Worm (Caenorhabditis elegans) whole organism, L4 larva: Measurements from ENCODE around the gene clc-25.

Experiments used
- D1046.2 ChIP-seq: fragments of 200-800 bp; sonication (Bioruptor generic); IDR thresholded peaks from 2 replicates; pipeline ENCODE4 v1.3.6; 2022; ENCODE audit warnings: missing genetic modification characterization, missing compliant biosample characterization
- F10B5.3 ChIP-seq: sonication (generic microtip); optimal IDR thresholded peaks from 2 replicates; lab custom pipeline; 2016; ENCODE audit warnings: mild to moderate bottlenecking, missing genetic modification characterization, missing compliant biosample characterization
- F49E8.2 ChIP-seq: sonication (generic microtip); optimal IDR thresholded peaks from 2 replicates; lab custom pipeline; 2016; ENCODE audit warnings: missing compliant biosample characterization, mild to moderate bottlenecking, missing genetic modification characterization, borderline replicate concordance
- Y75B8A.6 ChIP-seq: fragments of 200-800 bp; sonication (Bioruptor generic); IDR thresholded peaks from 2 replicates; pipeline ENCODE4 v1.3.6; 2022; ENCODE audit warnings: missing genetic modification reagents, missing genetic modification characterization, missing compliant biosample characterization
- ama-1 ChIP-seq: fragments of 150-350 bp; optimal IDR thresholded peaks from 2 replicates; lab custom pipeline; 2014; ENCODE audit warnings: inconsistent platforms, mixed read lengths
- arid-1 ChIP-seq: fragments of 200-800 bp; sonication (Bioruptor generic); conservative IDR thresholded peaks from 2 replicates; pipeline ENCODE4 v1.3.6; 2022; ENCODE audit warnings: missing genetic modification reagents, missing genetic modification characterization, missing compliant biosample characterization
- ceh-62 ChIP-seq: sonication (generic microtip); optimal IDR thresholded peaks from 2 replicates; lab custom pipeline; 2017; ENCODE audit warnings: missing biosample characterization, missing genetic modification characterization
- ctbp-1 ChIP-seq: fragments of 200-800 bp; sonication (Bioruptor generic); IDR thresholded peaks from 2 replicates; pipeline ENCODE4 v1.3.6; 2022; ENCODE audit warnings: missing genetic modification reagents, missing genetic modification characterization, missing compliant biosample characterization
- daf-16 ChIP-seq, 3 experiments: sonication (generic microtip); optimal IDR thresholded peaks; 2 replicates each; lab custom pipeline; 2016 to 2017; ENCODE audit warnings: missing genetic modification characterization in 3 of 3, missing genetic modification reagents in 3 of 3, mild to moderate bottlenecking in 2 of 3, missing compliant biosample characterization in 2 of 3, missing biosample characterization in 1 of 3, moderate library complexity in 1 of 3
- dpl-1 ChIP-seq: fragments of 150-350 bp; optimal IDR thresholded peaks from 2 replicates; lab custom pipeline; 2014; ENCODE audit warnings: missing biosample characterization, missing genetic modification reagents, missing genetic modification characterization
- dve-1 ChIP-seq: sonication (generic microtip); optimal IDR thresholded peaks from 2 replicates; lab custom pipeline; 2017; ENCODE audit warnings: antibody characterized with exemption, mild to moderate bottlenecking, missing genetic modification characterization, missing compliant biosample characterization; ENCODE audit not compliant: insufficient read depth
- egl-27 ChIP-seq: sonication (generic microtip); optimal IDR thresholded peaks from 3 replicates; lab custom pipeline; 2017; ENCODE audit warnings: missing biosample characterization, missing genetic modification reagents, missing genetic modification characterization
- egl-43 ChIP-seq: fragments of 200-800 bp; sonication (Bioruptor generic); IDR thresholded peaks from 2 replicates; pipeline ENCODE4 v1.3.6; 2022; ENCODE audit warnings: missing genetic modification reagents, missing genetic modification characterization, missing compliant biosample characterization
- fkh-10 ChIP-seq: fragments of 150-350 bp; optimal IDR thresholded peaks from 2 replicates; lab custom pipeline; 2014; ENCODE audit warnings: missing biosample characterization, missing genetic modification reagents, missing genetic modification characterization
- fos-1 ChIP-seq: fragments of 150-350 bp; optimal IDR thresholded peaks from 2 replicates; lab custom pipeline; 2014; ENCODE audit warnings: missing biosample characterization, missing genetic modification characterization
- gei-8 ChIP-seq: fragments of 200-800 bp; sonication (Bioruptor generic); optimal IDR thresholded peaks from 2 replicates; lab custom pipeline; 2018; ENCODE audit warnings: mild to moderate bottlenecking, missing genetic modification characterization, missing compliant biosample characterization
- hlh-11 ChIP-seq: fragments of 200-800 bp; sonication (Bioruptor generic); optimal IDR thresholded peaks from 2 replicates; lab custom pipeline; 2018; ENCODE audit warnings: mild to moderate bottlenecking, missing genetic modification characterization, missing compliant biosample characterization
- hlh-30 ChIP-seq: sonication (generic microtip); optimal IDR thresholded peaks from 2 replicates; lab custom pipeline; 2017; ENCODE audit warnings: antibody characterized with exemption, mild to moderate bottlenecking, missing genetic modification characterization, missing compliant biosample characterization; ENCODE audit not compliant: insufficient read depth
- lin-13 ChIP-seq: fragments of 150-350 bp; optimal IDR thresholded peaks from 2 replicates; lab custom pipeline; 2014; ENCODE audit warnings: missing biosample characterization, missing genetic modification reagents, missing genetic modification characterization
- lin-15B ChIP-seq: fragments of 150-350 bp; sonication (generic microtip); optimal IDR thresholded peaks from 3 replicates; lab custom pipeline; 2014; ENCODE audit warnings: missing biosample characterization, missing genetic modification characterization
- lin-38 ChIP-seq: fragments of 200-800 bp; sonication (Bioruptor generic); IDR thresholded peaks from 2 replicates; pipeline ENCODE4 v1.3.6; 2022; ENCODE audit warnings: missing genetic modification reagents, missing genetic modification characterization, missing compliant biosample characterization
- lsy-2 ChIP-seq, 2 experiments: fragments of 150-350 bp in 1 of 2; sonication (generic microtip) in 1 of 2; optimal IDR thresholded peaks; 2 replicates each; lab custom pipeline; 2014 to 2017; ENCODE audit warnings: missing biosample characterization in 2 of 2, missing genetic modification characterization in 2 of 2
- madf-5 ChIP-seq, 2 experiments: fragments of 200-800 bp; sonication (Bioruptor generic); IDR thresholded peaks; 2 replicates each; pipeline ENCODE4 v1.3.6; 2022; ENCODE audit warnings: missing compliant biosample characterization in 2 of 2, missing genetic modification characterization in 2 of 2
- mep-1 ChIP-seq: fragments of 150-350 bp; sonication (generic microtip); optimal IDR thresholded peaks from 3 replicates; lab custom pipeline; 2014; ENCODE audit warnings: missing biosample characterization, missing genetic modification characterization
- mxl-3 ChIP-seq: fragments of 200-800 bp; sonication (Bioruptor generic); optimal IDR thresholded peaks from 2 replicates; lab custom pipeline; 2018; ENCODE audit warnings: mild to moderate bottlenecking, missing genetic modification characterization, missing compliant biosample characterization
- nhr-102 ChIP-seq: sonication (generic microtip); optimal IDR thresholded peaks from 2 replicates; lab custom pipeline; 2016; ENCODE audit warnings: mild to moderate bottlenecking, missing genetic modification characterization, moderate library complexity, missing compliant biosample characterization
- nhr-11 ChIP-seq: fragments of 150-350 bp; optimal IDR thresholded peaks from 2 replicates; lab custom pipeline; 2014; ENCODE audit warnings: missing biosample characterization, missing genetic modification characterization
- nhr-25 ChIP-seq: sonication (generic microtip); optimal IDR thresholded peaks from 2 replicates; lab custom pipeline; 2017; ENCODE audit warnings: missing genetic modification characterization, mild to moderate bottlenecking, missing compliant biosample characterization, antibody characterized with exemption, moderate library complexity, borderline replicate concordance; ENCODE audit not compliant: insufficient read depth
- nhr-41 ChIP-seq: fragments of 200-800 bp; sonication (Bioruptor generic); IDR thresholded peaks from 2 replicates; pipeline ENCODE4 v1.3.6; 2022; ENCODE audit warnings: missing genetic modification reagents, missing genetic modification characterization, missing compliant biosample characterization
- nhr-6 ChIP-seq: fragments of 150-350 bp; optimal IDR thresholded peaks from 2 replicates; lab custom pipeline; 2014; ENCODE audit warnings: missing biosample characterization, missing genetic modification characterization
- php-3 ChIP-seq: fragments of 200-800 bp; sonication (Bioruptor generic); IDR thresholded peaks from 2 replicates; pipeline ENCODE4 v1.3.6; 2022; ENCODE audit warnings: missing genetic modification reagents, missing genetic modification characterization, missing compliant biosample characterization
- pqm-1 ChIP-seq: sonication (generic microtip); optimal IDR thresholded peaks from 2 replicates; lab custom pipeline; 2017; ENCODE audit warnings: missing biosample characterization, missing genetic modification characterization
- rbr-2 ChIP-seq: sonication (generic microtip); optimal IDR thresholded peaks from 2 replicates; lab custom pipeline; 2016; ENCODE audit warnings: missing genotype, missing genetic modification characterization, missing compliant biosample characterization
- set-16 ChIP-seq: fragments of 200-800 bp; sonication (Bioruptor generic); IDR thresholded peaks from 2 replicates; pipeline ENCODE4 v1.3.6; 2022; ENCODE audit warnings: missing genetic modification reagents, missing genetic modification characterization, missing compliant biosample characterization
- skn-1 ChIP-seq: fragments of 150-350 bp; optimal IDR thresholded peaks from 2 replicates; lab custom pipeline; 2014; ENCODE audit warnings: missing biosample characterization, missing genetic modification characterization
- spr-3 ChIP-seq: fragments of 200-800 bp; sonication (Bioruptor generic); optimal IDR thresholded peaks from 2 replicates; lab custom pipeline; 2018; ENCODE audit warnings: mild to moderate bottlenecking, missing genetic modification characterization, missing compliant biosample characterization
- unc-130 ChIP-seq: sonication (generic microtip); optimal IDR thresholded peaks from 2 replicates; lab custom pipeline; 2016; ENCODE audit warnings: missing genetic modification reagents, missing genetic modification characterization, missing compliant biosample characterization
- zip-11 ChIP-seq: fragments of 200-800 bp; sonication (Bioruptor generic); IDR thresholded peaks from 2 replicates; pipeline ENCODE4 v1.3.6; 2022; ENCODE audit warnings: missing genetic modification characterization, missing compliant biosample characterization
- ztf-11 ChIP-seq: fragments of 150-350 bp; optimal IDR thresholded peaks from 2 replicates; lab custom pipeline; 2014; ENCODE audit warnings: missing biosample characterization, missing genetic modification characterization
- ztf-7 ChIP-seq: fragments of 150-350 bp; optimal IDR thresholded peaks from 2 replicates; lab custom pipeline; 2014; ENCODE audit warnings: missing biosample characterization, missing genetic modification characterization

clc-25 gene

ce11 chrIII:1053067-1053466 is 26.9 kb upstream of the clc-25 start, which contains the start of gene fbxo-11.2:
Gene fbxo-11.2 (minus strand): TSS chrIII:1053242.
- peak; percentile 9 for TF ChIP-seq hlh-30 (tag; lab: Kevin White, UChicago)
- TF ChIP-seq hlh-11 = peak; percentile 24
- TF ChIP-seq set-16 (GFP tag; lab: Robert Waterston, UW) = peak; percentile 81
- TF ChIP-seq Y75B8A.6 (GFP tag; lab: Robert Waterston, UW) = no peak
- no peak for TF ChIP-seq F49E8.2 (tag; lab: Kevin White, UChicago)
- TF ChIP-seq mxl-3 = peak; percentile 67
- TF ChIP-seq lin-38 (GFP tag; lab: Robert Waterston, UW) = 0 out of 2 replicates have a peak, but pooled peaks have one; percentile 18
- no peak for TF ChIP-seq zip-11
- no peak for TF ChIP-seq egl-27

- TF ChIP-seq F10B5.3 (no peak), nhr-11 (tag; lab: Kevin White, UChicago) (no peak), ceh-62 (tag; lab: Kevin White, UChicago) (no peak), Y75B8A.6 (GFP tag; lab: Robert Waterston, UW) (no peak), arid-1 (GFP tag; lab: Robert Waterston, UW) (no peak), dve-1 (no peak), skn-1 (tag; lab: Kevin White, UChicago) (no peak), php-3 (0 out of 2 replicates have a peak, but pooled peaks have one; percentile 5), rbr-2 (tag; lab: Kevin White, UChicago) (no peak)
These were observed 26.1 kb upstream of the clc-25 start for ce11 chrIII:1052291-1052690.

ce11 chrIII:1051877-1052276 is 25.7 kb upstream of the clc-25 start:
- TF ChIP-seq set-16 (GFP tag; lab: Robert Waterston, UW) (peak; percentile 94), madf-5 (GFP tag; IDR thresholded peaks at IDR 0.05; lab: Robert Waterston, UW) (0 out of 4 replicates have a peak, but pooled peaks of 1 of the 2 experiments have one; percentile 27), nhr-41 (GFP tag; lab: Robert Waterston, UW) (no peak), ctbp-1 (GFP tag; lab: Robert Waterston, UW) (0 out of 2 replicates have a peak, but pooled peaks have one; percentile 17), D1046.2 (no peak)

DNA sequence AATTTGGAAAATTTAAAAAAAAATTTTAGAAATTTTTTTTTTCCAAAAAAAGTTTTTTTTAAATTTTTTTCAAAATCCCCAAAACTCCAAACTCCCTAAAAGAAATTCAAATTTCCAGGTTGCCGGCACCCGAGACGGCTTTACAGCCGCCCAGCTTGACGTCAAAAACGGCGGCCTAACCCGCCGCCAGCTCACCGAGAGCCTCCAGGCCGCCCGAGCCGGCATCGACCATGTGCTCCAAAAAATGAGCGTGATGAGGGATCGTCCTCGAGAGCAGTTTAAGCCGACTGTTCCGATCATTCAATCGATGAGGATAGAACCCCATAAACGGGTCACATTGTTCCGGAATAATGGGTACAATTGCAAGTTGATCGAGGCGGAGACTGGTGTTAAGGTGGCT is 17.6 kb upstream of the clc-25 start:
- TF ChIP-seq egl-43 (GFP tag; lab: Robert Waterston, UW) (no peak), set-16 (GFP tag; lab: Robert Waterston, UW) (peak; percentile 85), ama-1 (lab: Kevin White, UChicago) (no peak), ztf-7 (tag; lab: Kevin White, UChicago) (no peak)

ce11 chrIII:1040059-1040458 is 13.9 kb upstream of the clc-25 start:
- TF ChIP-seq set-16 (GFP tag; lab: Robert Waterston, UW) = peak; percentile 70
- no peak for TF ChIP-seq mep-1 (tag; lab: Kevin White, UChicago)
- no peak for TF ChIP-seq egl-43 (GFP tag; lab: Robert Waterston, UW)
- TF ChIP-seq pqm-1 (tag; lab: Kevin White, UChicago) = no peak
- TF ChIP-seq fos-1 (tag; lab: Kevin White, UChicago) = no peak
- TF ChIP-seq, all 104 proteins: peak for 1

DNA sequence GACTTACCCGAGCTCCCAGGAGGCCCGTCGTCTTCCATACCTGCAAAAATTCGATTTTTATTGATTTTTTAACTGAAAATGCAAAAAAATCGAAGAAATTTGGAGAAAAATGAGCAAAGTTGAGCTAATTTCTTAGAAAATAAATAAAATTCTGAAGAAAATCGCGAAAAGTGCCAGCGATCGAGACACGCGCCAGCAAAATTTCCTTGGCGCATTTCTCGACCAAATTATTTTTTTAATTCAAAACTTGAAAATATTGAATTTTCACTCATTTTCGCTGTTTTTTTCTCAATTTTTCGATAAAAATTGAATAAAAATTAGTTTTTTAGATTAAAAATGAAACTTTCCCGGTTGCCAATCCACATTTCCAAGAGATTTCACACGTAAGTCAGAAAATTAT is 11.0 kb upstream of the clc-25 start, which contains the start of the genes chin-1 and BE0003N10.1:
Gene chin-1 (minus strand): TSS at position 40 of the 400 bp plus-strand sequence.
Gene BE0003N10.1 (plus strand): TSS at position 320 of the 400 bp plus-strand sequence.
- TF ChIP-seq skn-1 (tag; lab: Kevin White, UChicago) = no peak
- peak in 1 of 2 experiments; percentile 76 for TF ChIP-seq lsy-2 (tag; optimal IDR thresholded peaks at IDR 0.05; lab: Kevin White, UChicago)
- TF ChIP-seq gei-8 (GFP tag; lab: Kevin White, UChicago) = no peak
- TF ChIP-seq lin-38 (GFP tag; lab: Robert Waterston, UW) = peak; percentile 66
- TF ChIP-seq ztf-11 (tag; lab: Kevin White, UChicago) = no peak
- no peak for TF ChIP-seq daf-16 (GFP tag; optimal IDR thresholded peaks at IDR 0.05; lab: Kevin White, UChicago)
- TF ChIP-seq daf-16 (tag; optimal IDR thresholded peaks at IDR 0.05; lab: Kevin White, UChicago) = peak; percentile 36
- peak; percentile 7 for TF ChIP-seq nhr-102
- TF ChIP-seq dpl-1 = peak; percentile 64
- peak; percentile 3 for TF ChIP-seq mep-1 (tag; lab: Kevin White, UChicago)
- TF ChIP-seq nhr-6 (tag; lab: Kevin White, UChicago) = no peak
- peak; percentile 27 for TF ChIP-seq lin-13 (GFP tag; lab: Kevin White, UChicago)
- peak; percentile 5 for TF ChIP-seq fkh-10 (GFP tag; lab: Kevin White, UChicago)
- TF ChIP-seq nhr-25 (tag; lab: Kevin White, UChicago) = no peak
- peak; percentile 12 for TF ChIP-seq rbr-2 (tag; lab: Kevin White, UChicago)
- no peak for TF ChIP-seq spr-3
- TF ChIP-seq lin-15B = no peak
- TF ChIP-seq dve-1 = peak; percentile 37
- no peak for TF ChIP-seq unc-130
